Fruit fly (Drosophila melanogaster) whole organism, embryonic: Measurements from ENCODE around the gene CG3999.
A peak's percentile ranks its signal among the peaks of the same experiment; 100 is the strongest.

ENCODE experiments used
- B-H2 ChIP-seq: fragments of 200-800 bp; sonication (Bioruptor generic); optimal IDR thresholded peaks from 2 replicates; lab custom pipeline; 2018; ENCODE audit warnings: missing biosample characterization, mild to moderate bottlenecking, missing genetic modification characterization
- CG10431 ChIP-seq: fragments of 200-800 bp; sonication (Bioruptor generic); optimal IDR thresholded peaks from 3 replicates; lab custom pipeline; 2018; ENCODE audit warnings: missing biosample characterization, mild to moderate bottlenecking, missing genetic modification characterization
- CG11398 ChIP-seq: fragments of 200-800 bp; sonication (Bioruptor generic); optimal IDR thresholded peaks from 2 replicates; lab custom pipeline; 2016; ENCODE audit warnings: missing biosample characterization, missing genetic modification characterization
- CG12155 ChIP-seq: fragments of 200-800 bp; sonication (Bioruptor generic); optimal IDR thresholded peaks from 3 replicates; lab custom pipeline; 2016; ENCODE audit warnings: missing biosample characterization, missing genetic modification characterization
- CG12391 ChIP-seq: fragments of 200-800 bp; sonication (Bioruptor generic); optimal IDR thresholded peaks from 3 replicates; lab custom pipeline; 2018; ENCODE audit warnings: missing biosample characterization, mild to moderate bottlenecking, missing genetic modification characterization, moderate library complexity
- CG13624 ChIP-seq: fragments of 200-800 bp; sonication (Bioruptor generic); optimal IDR thresholded peaks from 2 replicates; lab custom pipeline; 2016; ENCODE audit warnings: missing biosample characterization, missing genetic modification characterization
- CG14050 ChIP-seq: fragments of 200-800 bp; sonication (Bioruptor generic); IDR thresholded peaks from 3 replicates; pipeline ENCODE4 v1.3.6; 2022; ENCODE audit warnings: missing biosample characterization, missing genetic modification characterization
- CG15696 ChIP-seq: fragments of 200-800 bp; sonication (Bioruptor generic); optimal IDR thresholded peaks from 2 replicates; lab custom pipeline; 2019; ENCODE audit warnings: missing biosample characterization, mild to moderate bottlenecking, missing genetic modification characterization, moderate library complexity
- CG17186 ChIP-seq: fragments of 200-800 bp; sonication (Bioruptor generic); optimal IDR thresholded peaks from 3 replicates; lab custom pipeline; 2017; ENCODE audit warnings: missing biosample characterization, missing genetic modification reagents, missing genetic modification characterization
- CG17361 ChIP-seq: fragments of 200-800 bp; sonication (Bioruptor generic); IDR thresholded peaks from 3 replicates; pipeline ENCODE4 v1.3.6; 2022; ENCODE audit warnings: missing biosample characterization, missing genetic modification characterization
- CG2129 ChIP-seq: fragments of 200-800 bp; sonication (Bioruptor generic); IDR thresholded peaks from 2 replicates; pipeline ENCODE4 v1.3.6; 2022; ENCODE audit warnings: missing biosample characterization, missing genetic modification characterization; ENCODE audit not compliant: partially characterized antibody
- CG2712 ChIP-seq: fragments of 200-800 bp; optimal IDR thresholded peaks from 3 replicates; lab custom pipeline; 2019; ENCODE audit warnings: missing biosample characterization, mild to moderate bottlenecking, missing genetic modification characterization, moderate library complexity
- CG2875 ChIP-seq: fragments of 200-800 bp; sonication (Bioruptor generic); optimal IDR thresholded peaks from 2 replicates; lab custom pipeline; 2017; ENCODE audit warnings: missing biosample characterization, mild to moderate bottlenecking, missing genetic modification characterization, missing genetic modification reagents
- CG30431 ChIP-seq: fragments of 200-800 bp; sonication (Bioruptor generic); optimal IDR thresholded peaks from 2 replicates; lab custom pipeline; 2017; ENCODE audit warnings: missing biosample characterization, missing genetic modification characterization
- CG31388 ChIP-seq: fragments of 200-800 bp; sonication (Bioruptor generic); optimal IDR thresholded peaks from 2 replicates; lab custom pipeline; 2016; ENCODE audit warnings: missing biosample characterization, missing genetic modification characterization
- CG4328 ChIP-seq: fragments of 200-800 bp; sonication (Bioruptor generic); optimal IDR thresholded peaks from 3 replicates; lab custom pipeline; 2017; ENCODE audit warnings: missing biosample characterization, missing genetic modification reagents, missing genetic modification characterization
- CG4707 ChIP-seq: fragments of 200-800 bp; sonication (Bioruptor generic); optimal IDR thresholded peaks from 2 replicates; lab custom pipeline; 2018; ENCODE audit warnings: missing biosample characterization, mild to moderate bottlenecking, missing genetic modification characterization, moderate library complexity
- CG4730 ChIP-seq: fragments of 200-800 bp; sonication (Bioruptor generic); IDR thresholded peaks from 2 replicates; pipeline ENCODE4 v1.3.6; 2022; ENCODE audit warnings: missing biosample characterization, missing genetic modification characterization
- CG6272 ChIP-seq: fragments of 200-800 bp; sonication (Bioruptor generic); IDR thresholded peaks from 2 replicates; pipeline ENCODE4 v1.3.6; 2022; ENCODE audit warnings: missing biosample characterization, missing genetic modification characterization
- CG6813 ChIP-seq: fragments of 200-800 bp; sonication (Bioruptor generic); optimal IDR thresholded peaks from 2 replicates; lab custom pipeline; 2017; ENCODE audit warnings: missing biosample characterization, missing genetic modification characterization, mild to moderate bottlenecking, moderate library complexity, missing genetic modification reagents
- CG8281 ChIP-seq: fragments of 200-800 bp; sonication (Bioruptor generic); optimal IDR thresholded peaks from 2 replicates; lab custom pipeline; 2018; ENCODE audit warnings: missing biosample characterization, mild to moderate bottlenecking, missing genetic modification characterization, moderate library complexity
- CG8290 ChIP-seq, 3 experiments: fragments of 200-800 bp; sonication (Bioruptor generic); optimal IDR thresholded peaks; 2 replicates each; lab custom pipeline; 2016 to 2019; ENCODE audit warnings: missing biosample characterization in 3 of 3, missing genetic modification characterization in 3 of 3, mild to moderate bottlenecking in 2 of 3, moderate library complexity in 1 of 3
- CG8924 ChIP-seq: fragments of 200-800 bp; optimal IDR thresholded peaks from 3 replicates; lab custom pipeline; 2019; ENCODE audit warnings: missing biosample characterization, mild to moderate bottlenecking, missing genetic modification characterization, moderate library complexity
- Camta ChIP-seq: fragments of 200-800 bp; sonication (Bioruptor generic); optimal IDR thresholded peaks from 2 replicates; lab custom pipeline; 2016; ENCODE audit warnings: missing biosample characterization, missing genetic modification characterization
- D19A ChIP-seq: fragments of 200-800 bp; optimal IDR thresholded peaks from 3 replicates; lab custom pipeline; 2019; ENCODE audit warnings: missing biosample characterization, mild to moderate bottlenecking, missing genetic modification characterization, moderate library complexity
- HLH3B ChIP-seq: fragments of 200-800 bp; sonication (Bioruptor generic); IDR thresholded peaks from 2 replicates; pipeline ENCODE4 v1.3.6; 2022; ENCODE audit warnings: missing biosample characterization, missing genetic modification characterization
- Hr3 ChIP-seq: fragments of 200-800 bp; sonication (Bioruptor generic); optimal IDR thresholded peaks from 3 replicates; lab custom pipeline; 2016; ENCODE audit warnings: missing biosample characterization, missing genetic modification characterization
- Lhr ChIP-seq: fragments of 200-800 bp; sonication (Bioruptor generic); optimal IDR thresholded peaks from 3 replicates; lab custom pipeline; 2017; ENCODE audit warnings: mild to moderate bottlenecking, missing biosample characterization, missing genetic modification reagents, missing genetic modification characterization
- Mad ChIP-seq: fragments of 200-800 bp; sonication (Bioruptor generic); optimal IDR thresholded peaks from 2 replicates; lab custom pipeline; 2016; ENCODE audit warnings: missing biosample characterization, missing genetic modification characterization
- Nf-YC ChIP-seq: fragments of 200-800 bp; optimal IDR thresholded peaks from 3 replicates; lab custom pipeline; 2019; ENCODE audit warnings: missing biosample characterization, mild to moderate bottlenecking, missing genetic modification characterization, moderate library complexity
- Oli ChIP-seq: fragments of 200-800 bp; sonication (Bioruptor generic); optimal IDR thresholded peaks from 2 replicates; lab custom pipeline; 2018; ENCODE audit warnings: missing biosample characterization, mild to moderate bottlenecking, missing genetic modification characterization, moderate library complexity
- Sox100B ChIP-seq: fragments of 200-800 bp; sonication (Bioruptor generic); optimal IDR thresholded peaks from 3 replicates; lab custom pipeline; 2018; ENCODE audit warnings: missing biosample characterization, mild to moderate bottlenecking, missing genetic modification characterization
- TFAM ChIP-seq: fragments of 200-800 bp; sonication (Bioruptor generic); optimal IDR thresholded peaks from 2 replicates; lab custom pipeline; 2017; ENCODE audit warnings: missing biosample characterization, missing genetic modification characterization, inconsistent platforms
- Usf ChIP-seq: fragments of 200-800 bp; sonication (Bioruptor generic); optimal IDR thresholded peaks from 2 replicates; lab custom pipeline; 2017; ENCODE audit warnings: missing genotype, missing biosample characterization, missing genetic modification characterization
- Xbp1 ChIP-seq: fragments of 200-800 bp; sonication (Bioruptor generic); optimal IDR thresholded peaks from 3 replicates; lab custom pipeline; 2016; ENCODE audit warnings: missing biosample characterization, mild to moderate bottlenecking, missing genetic modification characterization
- abd-A ChIP-seq: fragments of 200-800 bp; sonication (Bioruptor generic); optimal IDR thresholded peaks from 3 replicates; lab custom pipeline; 2019; ENCODE audit warnings: missing biosample characterization, mild to moderate bottlenecking, missing genetic modification characterization, moderate library complexity
- az2 ChIP-seq: fragments of 200-800 bp; sonication (Bioruptor generic); optimal IDR thresholded peaks from 3 replicates; lab custom pipeline; 2016; ENCODE audit warnings: missing biosample characterization, missing genetic modification characterization
- bsh ChIP-seq, 2 experiments: fragments of 200-800 bp; sonication (Bioruptor generic); optimal IDR thresholded peaks; 2 replicates each; lab custom pipeline; 2017 to 2018; ENCODE audit warnings: mild to moderate bottlenecking in 2 of 2, missing biosample characterization in 2 of 2, missing genetic modification characterization in 2 of 2, moderate library complexity in 1 of 2
- corto ChIP-seq: fragments of 200-800 bp; sonication (Bioruptor generic); optimal IDR thresholded peaks from 2 replicates; lab custom pipeline; 2016; ENCODE audit warnings: missing biosample characterization, mild to moderate bottlenecking, missing genetic modification characterization, moderate library complexity
- fd3F ChIP-seq: fragments of 200-800 bp; sonication (Bioruptor generic); optimal IDR thresholded peaks from 2 replicates; lab custom pipeline; 2018; ENCODE audit warnings: missing biosample characterization, mild to moderate bottlenecking, missing genetic modification characterization, moderate library complexity
- gro ChIP-seq: fragments of 200-800 bp; sonication (Bioruptor generic); optimal IDR thresholded peaks from 2 replicates; lab custom pipeline; 2016; ENCODE audit warnings: missing biosample characterization, missing genetic modification characterization
- gt ChIP-seq: fragments of 200-800 bp; sonication (Bioruptor generic); IDR thresholded peaks from 2 replicates; pipeline ENCODE4 v1.3.6; 2022; ENCODE audit warnings: missing biosample characterization, missing genetic modification characterization
- mam ChIP-seq: fragments of 200-800 bp; sonication (Bioruptor generic); optimal IDR thresholded peaks from 3 replicates; lab custom pipeline; 2016; ENCODE audit warnings: missing biosample characterization, missing genetic modification characterization
- pnt ChIP-seq: fragments of 200-800 bp; sonication (Bioruptor generic); optimal IDR thresholded peaks from 3 replicates; lab custom pipeline; 2016; ENCODE audit warnings: missing biosample characterization, missing genetic modification characterization
- prd ChIP-seq, 3 experiments: fragments of >200 bp in 2 of 3; fragments of 200-800 bp in 1 of 3; sonication (Bioruptor generic) in 1 of 3; optimal IDR thresholded peaks in 2 of 3; IDR thresholded peaks in 1 of 3; 2 replicates in 2 of 3; 3 replicates in 1 of 3; pipeline versions ENCODE4 v1.3.6 to Lab custom; 2017 to 2022; ENCODE audit warnings: missing biosample characterization in 1 of 3, missing genetic modification characterization in 1 of 3
- row ChIP-seq: fragments of 200-800 bp; sonication (Bioruptor generic); IDR thresholded peaks from 3 replicates; pipeline ENCODE4 v1.3.6; 2022; ENCODE audit warnings: missing biosample characterization, missing genetic modification characterization
- shn ChIP-seq: fragments of 200-800 bp; sonication (Bioruptor generic); optimal IDR thresholded peaks from 3 replicates; lab custom pipeline; 2016; ENCODE audit warnings: missing biosample characterization, missing genetic modification characterization
- tx ChIP-seq: fragments of 200-800 bp; sonication (Bioruptor generic); optimal IDR thresholded peaks from 2 replicates; lab custom pipeline; 2016; ENCODE audit warnings: missing biosample characterization, missing genetic modification characterization
- zf30C ChIP-seq: fragments of 200-800 bp; sonication (Bioruptor generic); optimal IDR thresholded peaks from 3 replicates; lab custom pipeline; 2018; ENCODE audit warnings: missing biosample characterization, mild to moderate bottlenecking, missing genetic modification characterization
- zfh2 ChIP-seq: fragments of 200-800 bp; sonication (Bioruptor generic); optimal IDR thresholded peaks from 2 replicates; lab custom pipeline; 2016; ENCODE audit warnings: missing biosample characterization, missing genetic modification characterization

Gene CG3999

dm6 chr3R:10261800-10262199 is 10.5 kb downstream of the CG3999 start, which contains the start of the genes Sirt6 and pont (continued):
- TF ChIP-seq bsh (GFP tag; optimal IDR thresholded peaks at IDR 0.05; lab: Kevin White, UChicago): peak; percentile 44 to 98
- TF ChIP-seq CG4707 (GFP tag; lab: Kevin White, UChicago): peak; percentile 46
- peak; percentile 87 for TF ChIP-seq Usf
- peak; percentile 97 for TF ChIP-seq fd3F
- peak; percentile 84 for TF ChIP-seq Nf-YC
- TF ChIP-seq CG8924 (tag; lab: Kevin White, UChicago): peak; percentile 98
- TF ChIP-seq CG31388 (GFP tag; lab: Kevin White, UChicago): peak; percentile 89
- TF ChIP-seq Mad (GFP tag; lab: Kevin White, UChicago): peak; percentile 37
- TF ChIP-seq Lhr (GFP tag; lab: Kevin White, UChicago): peak; percentile 88
- peak; percentile 88 for TF ChIP-seq abd-A (tag; lab: Kevin White, UChicago)
- TF ChIP-seq row (GFP tag; lab: Robert Waterston, UW): no peak
- TF ChIP-seq CG11398 (GFP tag; lab: Kevin White, UChicago): peak; percentile 1
- TF ChIP-seq CG12155 (GFP tag; lab: Kevin White, UChicago): peak; percentile 91
- peak; percentile 55 for TF ChIP-seq zfh2 (GFP tag; lab: Kevin White, UChicago)
- peak; percentile 88 for TF ChIP-seq CG8290 (GFP tag; optimal IDR thresholded peaks at IDR 0.05; lab: Kevin White, UChicago)
- peak in 1 of 2 experiments; percentile 56 for TF ChIP-seq CG8290 (tag; optimal IDR thresholded peaks at IDR 0.05; lab: Kevin White, UChicago)
- TF ChIP-seq B-H2 (GFP tag; lab: Kevin White, UChicago): peak; percentile 75
- TF ChIP-seq gt (GFP tag; lab: Robert Waterston, UW): no peak
- TF ChIP-seq pnt: peak; percentile 48
- TF ChIP-seq zf30C (GFP tag; lab: Kevin White, UChicago): peak; percentile 77
- TF ChIP-seq corto: peak; percentile 29
- no peak for TF ChIP-seq CG2129 (GFP tag; lab: Robert Waterston, UW)
- peak; percentile 96 for TF ChIP-seq Oli (tag; lab: Kevin White, UChicago)
- TF ChIP-seq prd (optimal IDR thresholded peaks at IDR 0.05; lab: Kevin White, UChicago): no peak
- no peak for TF ChIP-seq prd (GFP tag; IDR thresholded peaks at IDR 0.05; lab: Robert Waterston, UW)
- no peak for TF ChIP-seq CG14050
- TF ChIP-seq tx (GFP tag; lab: Kevin White, UChicago): peak; percentile 22
- TF ChIP-seq CG13624 (GFP tag; lab: Kevin White, UChicago): peak; percentile 66
- peak; percentile 71 for TF ChIP-seq mam (GFP tag; lab: Kevin White, UChicago)
- peak; percentile 85 for TF ChIP-seq CG8281 (tag; lab: Kevin White, UChicago)
- peak; percentile 33 for TF ChIP-seq CG4328 (GFP tag; lab: Kevin White, UChicago)
- peak; percentile 37 for TF ChIP-seq Camta (GFP tag; lab: Kevin White, UChicago)
- peak; percentile 97 for TF ChIP-seq CG6272 (GFP tag; lab: Robert Waterston, UW)
- TF ChIP-seq CG2712: peak; percentile 98
- peak; percentile 41 for TF ChIP-seq shn (GFP tag; lab: Kevin White, UChicago)
- peak; percentile 93 for TF ChIP-seq D19A (tag; lab: Kevin White, UChicago)
- TF ChIP-seq CG6813 (GFP tag; lab: Kevin White, UChicago): peak; percentile 78
- TF ChIP-seq CG12391 (tag; lab: Kevin White, UChicago): peak; percentile 99
- TF ChIP-seq CG17361: no peak
- TF ChIP-seq CG10431: peak; percentile 64
- TF ChIP-seq Sox100B (GFP tag; lab: Kevin White, UChicago): peak; percentile 96
- TF ChIP-seq az2 (GFP tag; lab: Kevin White, UChicago): peak; percentile 93
- no peak for TF ChIP-seq CG4730 (GFP tag; lab: Robert Waterston, UW)
- TF ChIP-seq HLH3B (GFP tag; lab: Robert Waterston, UW): no peak
- TF ChIP-seq CG17186: peak; percentile 36
- TF ChIP-seq CG15696: peak; percentile 94
- peak; percentile 88 for TF ChIP-seq CG30431
- TF ChIP-seq gro (GFP tag; lab: Kevin White, UChicago): peak; percentile 9
- TF ChIP-seq TFAM: peak; percentile 44
- TF ChIP-seq CG2875 (GFP tag; lab: Kevin White, UChicago): peak; percentile 86
- peak; percentile 95 for TF ChIP-seq Xbp1 (GFP tag; lab: Kevin White, UChicago)
- peak; percentile 97 for TF ChIP-seq Hr3 (GFP tag; lab: Kevin White, UChicago)
